Fruit fly (Drosophila melanogaster): ENCODE data around the gene CG15258.

- TF ChIP-seq Myc (optimal IDR thresholded peaks at IDR 0.05), result no peak
- no peak for TF ChIP-seq insv (optimal IDR thresholded peaks at IDR 0.05)
These were observed 46.5 kb downstream of the CG15258 start for dm6 chr2L:15314903-15315302.

Measured in Kc167 (cell line).